Worm (Caenorhabditis elegans) whole organism, L1 larva: ENCODE results near the gene F10E7.5.

Experiments used
- egl-27 ChIP-seq, 2 experiments: fragments of 150-350 bp in 1 of 2; sonication (generic microtip); optimal IDR thresholded peaks; 3 replicates each; lab custom pipeline; 2017 to 2018; ENCODE audit warnings: missing biosample characterization in 2 of 2, missing genetic modification characterization in 2 of 2, missing genetic modification reagents in 2 of 2
- hpl-2 ChIP-seq: fragments of 150-350 bp; optimal IDR thresholded peaks from 2 replicates; lab custom pipeline; 2014; ENCODE audit warnings: missing biosample characterization, missing genetic modification reagents, missing genetic modification characterization
- nhr-237 ChIP-seq: fragments of 150-350 bp; optimal IDR thresholded peaks from 2 replicates; lab custom pipeline; 2014; ENCODE audit warnings: missing biosample characterization, missing genetic modification characterization
- pqm-1 ChIP-seq: sonication (generic microtip); optimal IDR thresholded peaks from 3 replicates; lab custom pipeline; 2017; ENCODE audit warnings: missing biosample characterization, missing genetic modification characterization
- unc-130 ChIP-seq: fragments of 150-350 bp; optimal IDR thresholded peaks from 2 replicates; lab custom pipeline; 2017; ENCODE audit warnings: missing biosample characterization, missing genetic modification characterization, inconsistent platforms

- TF ChIP-seq egl-27 (tag; optimal IDR thresholded peaks at IDR 0.05; lab: Kevin White, UChicago) (no peak), unc-130 (no peak), pqm-1 (tag; lab: Kevin White, UChicago) (no peak), nhr-237 (no peak), hpl-2 (GFP tag; lab: Kevin White, UChicago) (no peak)
These were observed 4.6 kb downstream of the F10E7.5 start, which contains the start of gene spon-1 for ce11 chrII:7116350-7116749.
